Worm (Caenorhabditis elegans): ENCODE measurements around the gene igdb-2.

The igdb-2 gene

DNA sequence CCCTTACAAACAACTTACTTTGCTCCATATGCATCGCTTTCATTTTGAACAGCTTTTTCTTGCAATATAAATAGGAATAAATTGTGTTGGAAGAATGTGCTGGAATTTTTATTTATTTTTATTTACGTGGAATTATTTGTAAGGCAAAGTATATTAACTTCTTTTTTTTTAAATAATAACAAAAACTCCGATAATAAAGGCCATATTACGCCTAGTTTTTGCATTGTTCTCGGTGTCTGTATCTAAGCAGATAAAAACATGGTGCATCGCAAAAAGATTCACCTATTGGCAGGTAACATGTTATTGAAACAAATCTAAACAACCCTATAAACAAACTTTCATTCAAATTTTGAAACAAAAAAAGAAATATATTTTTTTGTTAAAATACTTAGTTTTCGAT, 5.1 kb upstream of the igdb-2 start, which contains the start of gene C25G4.8:
Gene C25G4.8 (minus strand): TSS at position 101 of the 400 bp plus-strand sequence.
- no peak for TF ChIP-seq snpc-1.2 (GFP tag; IDR thresholded peaks at IDR 0.05)
- TF ChIP-seq dmd-8 (GFP tag; IDR thresholded peaks at IDR 0.05), result no peak
- no peak for TF ChIP-seq ceh-28 (tag; optimal IDR thresholded peaks at IDR 0.05)
- no peak for TF ChIP-seq duxl-1 (tag; optimal IDR thresholded peaks at IDR 0.05; ENCODE audit: poor library complexity)
- no peak for TF ChIP-seq Y48G9A.11 (GFP tag; IDR thresholded peaks at IDR 0.05)
- TF ChIP-seq php-3 (GFP tag; IDR thresholded peaks at IDR 0.05), result no peak

DNA sequence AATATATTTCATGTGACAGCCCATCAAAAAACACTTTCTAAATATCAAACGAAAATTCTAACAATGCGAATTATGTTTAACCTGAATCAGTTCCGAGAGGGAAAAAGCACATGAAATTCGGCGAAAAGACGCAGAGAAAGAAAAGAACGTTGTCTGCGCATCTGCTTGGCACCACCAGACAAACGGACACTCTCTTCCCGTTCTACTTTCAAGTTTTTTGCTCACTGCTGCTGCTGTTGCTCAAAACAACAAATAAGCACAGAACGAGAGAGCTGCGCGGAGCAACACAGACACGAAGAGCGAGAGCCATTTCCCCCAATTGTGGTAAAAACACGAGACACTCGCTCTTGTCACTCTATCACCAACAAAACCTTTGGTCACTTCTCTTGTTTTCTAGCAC, 3.6 kb upstream of the igdb-2 start:
- TF ChIP-seq ZK337.2 (GFP tag; IDR thresholded peaks at IDR 0.05), result no peak
- TF ChIP-seq dmd-9 (GFP tag; IDR thresholded peaks at IDR 0.05), result no peak
- no peak for TF ChIP-seq ZK546.5 (tag; optimal IDR thresholded peaks at IDR 0.05)
- no peak for TF ChIP-seq lin-13 (GFP tag; optimal IDR thresholded peaks at IDR 0.05)
- no peak for TF ChIP-seq ctbp-1 (GFP tag; IDR thresholded peaks at IDR 0.05)
- TF ChIP-seq nhr-25 (tag; optimal IDR thresholded peaks at IDR 0.05; ENCODE audit: borderline replicate concordance, insufficient read depth), result no peak
- TF ChIP-seq ama-1 (optimal IDR thresholded peaks at IDR 0.05), result no peak
- TF ChIP-seq saeg-2 (GFP tag; IDR thresholded peaks at IDR 0.05), result no peak
- TF ChIP-seq hlh-11 (tag; optimal IDR thresholded peaks at IDR 0.05), result peak; percentile 12
- no peak for TF ChIP-seq nhr-6 (tag; optimal IDR thresholded peaks at IDR 0.05)
- no peak for TF ChIP-seq ces-1 (GFP tag; optimal IDR thresholded peaks at IDR 0.05)
- peak; percentile 57 for TF ChIP-seq hlh-30 (tag; optimal IDR thresholded peaks at IDR 0.05; ENCODE audit: insufficient read depth)
- no peak for TF ChIP-seq spr-3 (GFP tag; optimal IDR thresholded peaks at IDR 0.05)
- no peak for TF ChIP-seq duxl-1 (tag; optimal IDR thresholded peaks at IDR 0.05; ENCODE audit: poor library complexity)
- TF ChIP-seq hmg-1.1 (GFP tag; IDR thresholded peaks at IDR 0.05), result peak; percentile 48; the same call in 1 of the 2 replicates
- 0 out of 2 replicates have a peak, but pooled peaks have one; percentile 29 for TF ChIP-seq egl-43 (GFP tag; IDR thresholded peaks at IDR 0.05)
- peak; percentile 33 for TF ChIP-seq mes-2 (tag; optimal IDR thresholded peaks at IDR 0.05; ENCODE audit: poor library complexity, severe bottlenecking)
- peak; percentile 47 for TF ChIP-seq fkh-10 (GFP tag; optimal IDR thresholded peaks at IDR 0.05)
- no peak for TF ChIP-seq dpl-1 (GFP tag; optimal IDR thresholded peaks at IDR 0.05)
- TF ChIP-seq F37D6.2 (tag; optimal IDR thresholded peaks at IDR 0.05), result no peak
- TF ChIP-seq aha-1 (tag), result no peak
- TF ChIP-seq unc-62 (GFP tag; optimal IDR thresholded peaks at IDR 0.05 in 1 of 2), result peak in 1 of 2 experiments; percentile 63
- no peak for TF ChIP-seq unc-62 (tag; optimal IDR thresholded peaks at IDR 0.05)
- no peak for TF ChIP-seq attf-4 (tag; optimal IDR thresholded peaks at IDR 0.05)
- no peak for TF ChIP-seq nhr-111 (GFP tag; optimal IDR thresholded peaks at IDR 0.05)
- TF ChIP-seq Y75B8A.6 (GFP tag; IDR thresholded peaks at IDR 0.05), result no peak
- no peak for TF ChIP-seq madf-5 (GFP tag; IDR thresholded peaks at IDR 0.05)
- TF ChIP-seq nhr-11 (tag; optimal IDR thresholded peaks at IDR 0.05), result no peak
- TF ChIP-seq dmd-8 (GFP tag; IDR thresholded peaks at IDR 0.05), result no peak

DNA sequence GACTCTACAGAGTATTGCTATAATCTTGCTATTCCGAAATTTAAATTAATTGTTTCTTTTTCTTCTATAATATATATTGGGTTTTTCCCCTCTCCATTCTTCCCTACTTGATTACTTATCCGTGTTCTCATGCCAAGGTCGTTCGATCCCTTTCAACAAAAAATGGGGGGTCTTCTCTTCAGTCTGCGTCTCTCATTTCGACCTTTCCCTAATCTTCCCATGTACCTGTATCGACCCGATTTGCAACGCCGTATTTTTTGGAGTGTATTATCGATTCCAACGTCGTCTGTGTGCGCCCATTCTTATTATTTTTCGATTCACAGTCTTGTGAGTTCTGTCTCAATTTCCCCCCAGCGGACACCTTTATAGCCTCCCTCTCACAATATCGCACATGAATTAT, 698 bp upstream of the igdb-2 start:
- TF ChIP-seq hmg-1.1 (GFP tag; IDR thresholded peaks at IDR 0.05) (no peak), unc-39 (tag; optimal IDR thresholded peaks at IDR 0.05) (no peak), nhr-77 (tag; optimal IDR thresholded peaks at IDR 0.05) (no peak), dmd-9 (GFP tag; IDR thresholded peaks at IDR 0.05) (no peak), pqm-1 (tag; optimal IDR thresholded peaks at IDR 0.05) (no peak), daf-8 (GFP tag; IDR thresholded peaks at IDR 0.05) (no peak), daf-19 (GFP tag; conservative IDR thresholded peaks at IDR 0.05) (no peak), nhr-25 (tag; optimal IDR thresholded peaks at IDR 0.05; ENCODE audit: borderline replicate concordance, insufficient read depth) (peak; percentile 55), ces-1 (GFP tag; optimal IDR thresholded peaks at IDR 0.05) (no peak), F10B5.3 (tag; optimal IDR thresholded peaks at IDR 0.05) (no peak), mep-1 (tag; optimal IDR thresholded peaks at IDR 0.05) (no peak), saeg-2 (GFP tag; IDR thresholded peaks at IDR 0.05) (no peak), aly-2 (tag; optimal IDR thresholded peaks at IDR 0.05) (no peak), nhr-28 (tag; optimal IDR thresholded peaks at IDR 0.05) (peak; percentile 54)
